Worm (Caenorhabditis elegans) whole organism, dauer: ENCODE data around the gene hsp-16.2.

Source experiments
- unc-62 ChIP-seq: sonication (generic microtip); optimal IDR thresholded peaks from 2 replicates; lab custom pipeline; 2017; ENCODE audit warnings: missing biosample characterization, missing genetic modification reagents, missing genetic modification characterization

Gene hsp-16.2

ce11 chrV:1794218-1794617 lies 10.5 kb downstream of the hsp-16.2 start, which contains the start of gene F36H9.1:
F36H9.1 (plus strand) TSS chrV:1794518.
- TF ChIP-seq unc-62 (GFP tag; lab: Kevin White, UChicago), result no peak

ce11 chrV:1789495-1789894 lies 15.3 kb downstream of the hsp-16.2 start:
- TF ChIP-seq unc-62 (GFP tag; lab: Kevin White, UChicago), result no peak

ce11 chrV:1788157-1788556 lies 16.6 kb downstream of the hsp-16.2 start, which contains the start of gene F36H9.2:
F36H9.2 (plus strand) TSS chrV:1788457.
- no peak for TF ChIP-seq unc-62 (GFP tag; lab: Kevin White, UChicago)

ce11 chrV:1781922-1782321 lies 22.8 kb downstream of the hsp-16.2 start, which contains the start of gene F36H9.5:
F36H9.5 (minus strand) TSS chrV:1782022.
- TF ChIP-seq unc-62 (GFP tag; lab: Kevin White, UChicago), result no peak

ce11 chrV:1779994-1780393 lies 24.8 kb downstream of the hsp-16.2 start:
- no peak for TF ChIP-seq unc-62 (GFP tag; lab: Kevin White, UChicago)

ce11 chrV:1779136-1779535 lies 25.6 kb downstream of the hsp-16.2 start, which contains the start of gene F36H9.4:
F36H9.4 (minus strand) TSS chrV:1779236.
- TF ChIP-seq unc-62 (GFP tag; lab: Kevin White, UChicago), result no peak

ce11 chrV:1774874-1775589 lies 29.7 kb downstream of the hsp-16.2 start, which contains the start of gene F36H9.7:
F36H9.7 (minus strand) TSS chrV:1774924.
- TF ChIP-seq unc-62 (GFP tag; lab: Kevin White, UChicago), result no peak

- TF ChIP-seq unc-62 (GFP tag; lab: Kevin White, UChicago), result no peak
These were observed 31.6 kb downstream of the hsp-16.2 start for ce11 chrV:1773120-1773519.

ce11 chrV:1771727-1772126 lies 33.0 kb downstream of the hsp-16.2 start, which contains the start of gene dhs-13:
dhs-13 (minus strand) TSS chrV:1771734.
- TF ChIP-seq unc-62 (GFP tag; lab: Kevin White, UChicago), result no peak

- no peak for TF ChIP-seq unc-62 (GFP tag; lab: Kevin White, UChicago)
These were observed 37.3 kb downstream of the hsp-16.2 start for ce11 chrV:1767427-1767826.

- TF ChIP-seq unc-62 (GFP tag; lab: Kevin White, UChicago), result no peak
These were observed 44.1 kb downstream of the hsp-16.2 start, which contains the start of gene clec-205 for ce11 chrV:1760682-1761081. clec-205 (plus strand) TSS chrV:1760893.

ce11 chrV:1756856-1757255 lies 47.9 kb downstream of the hsp-16.2 start, which contains the start of gene clec-204:
clec-204 (plus strand) TSS chrV:1757156.
- TF ChIP-seq unc-62 (GFP tag; lab: Kevin White, UChicago), result no peak

- TF ChIP-seq unc-62 (GFP tag; lab: Kevin White, UChicago), result no peak
These were observed 48.7 kb downstream of the hsp-16.2 start for ce11 chrV:1756099-1756498.

- TF ChIP-seq unc-62 (GFP tag; lab: Kevin White, UChicago), result no peak
These were observed 49.2 kb downstream of the hsp-16.2 start, which contains the start of gene ZK697.14 for ce11 chrV:1755589-1755988. ZK697.14 (minus strand) TSS chrV:1755689.
